Fruit fly (Drosophila melanogaster) whole organism, wandering third instar larva: ENCODE data around the gene Trf4-1.
A peak's percentile ranks its signal among the peaks of the same experiment; 100 is the strongest.

Source experiments
- Abd-B ChIP-seq: fragments of >200 bp; optimal IDR thresholded peaks from 2 replicates; lab custom pipeline; 2017; ENCODE audit warnings: missing biosample characterization, missing genetic modification characterization
- CG32264 ChIP-seq: fragments of 200-800 bp; sonication (Bioruptor generic); optimal IDR thresholded peaks from 2 replicates; lab custom pipeline; 2016; ENCODE audit warnings: missing biosample characterization, missing genetic modification characterization
- CG9705 ChIP-seq: fragments of 200-800 bp; sonication (Bioruptor generic); optimal IDR thresholded peaks from 2 replicates; lab custom pipeline; 2018; ENCODE audit warnings: missing biosample characterization, mild to moderate bottlenecking, missing genetic modification characterization
- Dfd ChIP-seq: fragments of >200 bp; optimal IDR thresholded peaks from 2 replicates; lab custom pipeline; 2017; ENCODE audit warnings: missing biosample characterization, missing genetic modification characterization
- Dif ChIP-seq: fragments of 200-275, 200-300 bp; sonication (Bioruptor generic); optimal IDR thresholded peaks from 2 replicates; lab custom pipeline; 2018; ENCODE audit warnings: missing biosample characterization, missing genetic modification characterization; ENCODE audit not compliant: partially characterized antibody
- GATAd ChIP-seq: sonication (Bioruptor generic); optimal IDR thresholded peaks from 2 replicates; lab custom pipeline; 2016; ENCODE audit warnings: missing biosample characterization, missing genetic modification characterization
- HLH106 ChIP-seq: fragments of 200-800 bp; optimal IDR thresholded peaks from 3 replicates; lab custom pipeline; 2019; ENCODE audit warnings: missing biosample characterization, mild to moderate bottlenecking, missing genetic modification characterization, moderate library complexity
- Hnf4 ChIP-seq: fragments of 200-800 bp; sonication (Bioruptor generic); optimal IDR thresholded peaks from 2 replicates; lab custom pipeline; 2016; ENCODE audit warnings: missing biosample characterization, mild to moderate bottlenecking, missing genetic modification characterization
- Hr83 ChIP-seq: fragments of 200-300 bp; sonication (Bioruptor generic); optimal IDR thresholded peaks from 2 replicates; lab custom pipeline; 2016; ENCODE audit warnings: missing biosample characterization, mild to moderate bottlenecking, missing genetic modification characterization, moderate library complexity; ENCODE audit not compliant: poor library complexity, severe bottlenecking
- Jra ChIP-seq: sonication (Bioruptor generic); optimal IDR thresholded peaks from 2 replicates; lab custom pipeline; 2016; ENCODE audit warnings: missing biosample characterization, missing genetic modification characterization
- Mio ChIP-seq: sonication (Bioruptor generic); optimal IDR thresholded peaks from 2 replicates; lab custom pipeline; 2016; ENCODE audit warnings: missing biosample characterization, missing genetic modification characterization
- Myc ChIP-seq: fragments of >200 bp; optimal IDR thresholded peaks from 2 replicates; lab custom pipeline; 2017
- N ChIP-seq: fragments of >200 bp; optimal IDR thresholded peaks from 2 replicates; lab custom pipeline; 2018; ENCODE audit warnings: missing biosample characterization, missing external identifiers, missing genetic modification characterization
- Rel ChIP-seq, 2 experiments: fragments of 200-800 bp; sonication (Bioruptor generic) in 1 of 2; optimal IDR thresholded peaks; 2 replicates in 1 of 2; 3 replicates in 1 of 2; lab custom pipeline; 2016 to 2019; ENCODE audit warnings: mild to moderate bottlenecking in 2 of 2, missing biosample characterization in 2 of 2, missing genetic modification characterization in 2 of 2, moderate library complexity in 1 of 2
- Sp1 ChIP-seq: fragments of 200-800 bp; sonication (Bioruptor generic); optimal IDR thresholded peaks from 3 replicates; lab custom pipeline; 2019; ENCODE audit warnings: missing biosample characterization, mild to moderate bottlenecking, missing genetic modification characterization, moderate library complexity
- Vsx2 ChIP-seq: fragments of 200-300, 225-300 bp; sonication (Bioruptor generic); optimal IDR thresholded peaks from 2 replicates; lab custom pipeline; 2018; ENCODE audit warnings: missing biosample characterization, missing genetic modification characterization; ENCODE audit not compliant: partially characterized antibody
- br ChIP-seq: fragments of 200-800 bp; sonication (Bioruptor generic); optimal IDR thresholded peaks from 2 replicates; lab custom pipeline; 2016; ENCODE audit warnings: missing biosample characterization, missing genetic modification characterization
- brk ChIP-seq: fragments of 200-800 bp; sonication (Bioruptor generic); optimal IDR thresholded peaks from 2 replicates; lab custom pipeline; 2016; ENCODE audit warnings: missing biosample characterization, mild to moderate bottlenecking, missing genetic modification characterization
- dl ChIP-seq, 2 experiments: fragments of 175-275, 200-275 bp in 1 of 2; fragments of 200-275 bp in 1 of 2; sonication (Bioruptor generic); optimal IDR thresholded peaks; lab custom pipeline; 2018; ENCODE audit warnings: mild to moderate bottlenecking in 2 of 2, missing biosample characterization in 2 of 2, missing genetic modification characterization in 2 of 2, moderate library complexity in 2 of 2; ENCODE audit not compliant: partially characterized antibody in 2 of 2, insufficient read depth in 1 of 2
- dmrt93B ChIP-seq: fragments of 200-800 bp; sonication (Bioruptor generic); optimal IDR thresholded peaks from 2 replicates; lab custom pipeline; 2018; ENCODE audit warnings: missing biosample characterization, mild to moderate bottlenecking, missing genetic modification characterization
- dsf ChIP-seq: sonication (Bioruptor generic); optimal IDR thresholded peaks from 2 replicates; lab custom pipeline; 2016; ENCODE audit warnings: missing biosample characterization, missing genetic modification characterization, borderline replicate concordance
- ey ChIP-seq: fragments of 200-800 bp; sonication (Bioruptor generic); optimal IDR thresholded peaks from 2 replicates; lab custom pipeline; 2016; ENCODE audit warnings: missing biosample characterization, missing genetic modification characterization
- fru ChIP-seq: fragments of 200-800 bp; sonication (Bioruptor generic); optimal IDR thresholded peaks from 3 replicates; lab custom pipeline; 2016; ENCODE audit warnings: missing biosample characterization, mild to moderate bottlenecking, missing genetic modification characterization
- jim ChIP-seq: fragments of 175-275, 200-325 bp; sonication (Bioruptor generic); optimal IDR thresholded peaks from 2 replicates; lab custom pipeline; 2016; ENCODE audit warnings: missing biosample characterization, mild to moderate bottlenecking, missing genetic modification characterization
- lola ChIP-seq: fragments of >200 bp; optimal IDR thresholded peaks from 2 replicates; lab custom pipeline; 2017; ENCODE audit warnings: missing biosample characterization, missing genetic modification characterization
- pan ChIP-seq: fragments of >200 bp; optimal IDR thresholded peaks from 2 replicates; lab custom pipeline; 2017
- psq ChIP-seq: fragments of 200-800 bp; sonication (Bioruptor generic); optimal IDR thresholded peaks from 3 replicates; lab custom pipeline; 2017; ENCODE audit warnings: missing biosample characterization, mild to moderate bottlenecking, missing genetic modification characterization, moderate library complexity
- rgr ChIP-seq: fragments of 200-800 bp; sonication (Bioruptor generic); optimal IDR thresholded peaks from 3 replicates; lab custom pipeline; 2016; ENCODE audit warnings: missing biosample characterization, mild to moderate bottlenecking, missing genetic modification characterization
- sage ChIP-seq: fragments of 200-800 bp; sonication (Bioruptor generic); optimal IDR thresholded peaks from 2 replicates; lab custom pipeline; 2016; ENCODE audit warnings: missing biosample characterization, mild to moderate bottlenecking, missing genetic modification characterization
- tai ChIP-seq: sonication (Bioruptor generic); optimal IDR thresholded peaks from 2 replicates; lab custom pipeline; 2016; ENCODE audit warnings: missing biosample characterization, missing genetic modification characterization
- woc ChIP-seq: sonication (Bioruptor generic); optimal IDR thresholded peaks from 2 replicates; lab custom pipeline; 2016; ENCODE audit warnings: missing biosample characterization, mild to moderate bottlenecking, missing genetic modification characterization

Gene Trf4-1

dm6 chrX:8576675-8577074, 16.6 kb downstream of the Trf4-1 start:
- no peak for TF ChIP-seq GATAd (GFP tag; lab: Kevin White, UChicago)
- no peak for TF ChIP-seq Rel (GFP tag; optimal IDR thresholded peaks at IDR 0.05; lab: Kevin White, UChicago)
- peak; percentile 67 for TF ChIP-seq Rel (tag; optimal IDR thresholded peaks at IDR 0.05; lab: Kevin White, UChicago)

dm6 chrX:8579097-8579496, 19.0 kb downstream of the Trf4-1 start:
- TF ChIP-seq pan (lab: Kevin White, UChicago): no peak
- TF ChIP-seq Mio (GFP tag; lab: Kevin White, UChicago): no peak
- TF ChIP-seq Dif (GFP tag; lab: Kevin White, UChicago): no peak
- no peak for TF ChIP-seq Jra (GFP tag; lab: Kevin White, UChicago)
- TF ChIP-seq br (GFP tag; lab: Kevin White, UChicago): no peak
- TF ChIP-seq rgr (GFP tag; lab: Kevin White, UChicago): no peak
- TF ChIP-seq dmrt93B (GFP tag; lab: Kevin White, UChicago): no peak
- no peak for TF ChIP-seq Sp1 (GFP tag; lab: Kevin White, UChicago)
- TF ChIP-seq lola (GFP tag; lab: Kevin White, UChicago): no peak
- TF ChIP-seq tai (GFP tag; lab: Kevin White, UChicago): no peak
- TF ChIP-seq Rel (GFP tag; optimal IDR thresholded peaks at IDR 0.05; lab: Kevin White, UChicago): no peak
- TF ChIP-seq Rel (tag; optimal IDR thresholded peaks at IDR 0.05; lab: Kevin White, UChicago): no peak
- no peak for TF ChIP-seq jim (GFP tag; lab: Kevin White, UChicago)
- no peak for TF ChIP-seq Vsx2
- no peak for TF ChIP-seq CG9705
- no peak for TF ChIP-seq HLH106 (tag; lab: Kevin White, UChicago)
- TF ChIP-seq Hr83 (GFP tag; lab: Kevin White, UChicago): no peak
- TF ChIP-seq Myc: no peak
- TF ChIP-seq Dfd (GFP tag; lab: Kevin White, UChicago): no peak

- TF ChIP-seq Hr83 (GFP tag; lab: Kevin White, UChicago): no peak
- TF ChIP-seq Rel (GFP tag; optimal IDR thresholded peaks at IDR 0.05; lab: Kevin White, UChicago): no peak
- peak; percentile 64 for TF ChIP-seq Rel (tag; optimal IDR thresholded peaks at IDR 0.05; lab: Kevin White, UChicago)
- TF ChIP-seq, all 38 proteins: peak for 1
These were observed 19.8 kb downstream of the Trf4-1 start for dm6 chrX:8579875-8580274.

dm6 chrX:8580794-8581193, 20.7 kb downstream of the Trf4-1 start:
- no peak for TF ChIP-seq Hnf4 (GFP tag; lab: Kevin White, UChicago)
- TF ChIP-seq brk: no peak
- no peak for TF ChIP-seq Sp1 (GFP tag; lab: Kevin White, UChicago)
- no peak for TF ChIP-seq ey
- no peak for TF ChIP-seq jim (GFP tag; lab: Kevin White, UChicago)
- no peak for TF ChIP-seq br (GFP tag; lab: Kevin White, UChicago)
- no peak for TF ChIP-seq fru
- TF ChIP-seq woc (GFP tag; lab: Kevin White, UChicago): no peak
- no peak for TF ChIP-seq Myc
- TF ChIP-seq CG32264 (GFP tag; lab: Kevin White, UChicago): no peak
- TF ChIP-seq pan (lab: Kevin White, UChicago): no peak
- TF ChIP-seq rgr (GFP tag; lab: Kevin White, UChicago): no peak
- no peak for TF ChIP-seq sage (GFP tag; lab: Kevin White, UChicago)
- TF ChIP-seq N (GFP tag; lab: Kevin White, UChicago): no peak
- TF ChIP-seq CG9705: no peak
- no peak for TF ChIP-seq Abd-B (GFP tag; lab: Kevin White, UChicago)
- no peak for TF ChIP-seq Hr83 (GFP tag; lab: Kevin White, UChicago)
- no peak for TF ChIP-seq Vsx2

DNA sequence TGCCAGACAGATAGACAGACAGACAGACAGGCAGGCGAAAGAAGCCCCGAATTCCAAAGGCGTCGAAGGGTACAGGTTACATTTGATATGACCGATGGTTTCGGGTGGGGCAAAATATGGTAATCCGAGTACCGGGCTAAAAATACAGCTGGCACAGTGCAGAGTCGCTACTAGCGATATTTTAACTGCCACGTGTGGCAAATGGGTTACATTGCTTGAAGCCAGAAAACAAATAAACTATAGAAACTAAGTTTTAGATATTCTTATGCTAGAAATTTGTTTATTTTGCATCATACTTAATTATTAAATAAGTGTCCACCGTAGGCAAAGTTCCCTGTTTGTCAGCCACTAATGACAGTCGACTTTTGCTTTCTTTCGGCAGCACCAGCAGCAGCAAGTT, 23.0 kb downstream of the Trf4-1 start:
- TF ChIP-seq Rel (GFP tag; optimal IDR thresholded peaks at IDR 0.05; lab: Kevin White, UChicago) (no peak), Rel (tag; optimal IDR thresholded peaks at IDR 0.05; lab: Kevin White, UChicago) (no peak), lola (GFP tag; lab: Kevin White, UChicago) (no peak), dsf (GFP tag; lab: Kevin White, UChicago) (no peak), dl (GFP tag; optimal IDR thresholded peaks at IDR 0.05; lab: Kevin White, UChicago; ENCODE audit: insufficient read depth in 1 of 2, partially characterized antibody in 2 of 2) (no peak), dmrt93B (GFP tag; lab: Kevin White, UChicago) (no peak), psq (GFP tag; lab: Kevin White, UChicago) (no peak)
